Fruit fly (Drosophila melanogaster): Measurements from ENCODE around the gene Setd3.

DNA sequence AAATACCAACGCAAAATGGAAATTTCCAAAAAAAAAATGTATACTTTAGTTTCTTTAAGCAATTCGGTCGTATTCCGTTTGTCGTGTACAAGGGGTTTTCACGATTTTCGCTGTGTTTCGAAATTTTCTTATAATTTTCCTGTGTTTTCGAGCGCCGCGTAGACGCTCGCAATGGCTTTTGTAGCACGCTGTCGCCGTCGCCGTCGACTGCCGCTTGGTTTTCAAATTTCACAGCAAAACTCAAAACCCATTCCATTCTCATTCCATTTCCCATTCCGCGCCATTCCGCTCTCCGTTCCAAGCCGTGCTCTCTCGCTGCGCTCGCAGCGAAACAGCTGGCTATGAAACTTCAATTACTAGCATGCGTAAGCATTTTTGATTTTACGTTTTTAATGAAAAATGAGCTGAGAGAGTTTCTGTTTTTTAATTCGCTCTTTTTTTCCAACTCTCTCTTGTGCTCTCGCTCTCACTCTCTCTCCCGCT, 13.0 kb upstream of the Setd3 start:
- TF ChIP-seq CG7045 (GFP tag; optimal IDR thresholded peaks at IDR 0.05) = no peak
- TF ChIP-seq cnc (optimal IDR thresholded peaks at IDR 0.05) = peak in 1 of 2 experiments; percentile 5
- no peak for TF ChIP-seq CG12768 (GFP tag; optimal IDR thresholded peaks at IDR 0.05)
- no peak for TF ChIP-seq kay (GFP tag; ENCODE audit: borderline replicate concordance)
- no peak for TF ChIP-seq ovo (GFP tag; optimal IDR thresholded peaks at IDR 0.05)

Data from whole organism, adult.